Fruit fly (Drosophila melanogaster) whole organism, embryonic: ENCODE results near the gene Hsp70Ba.
A peak's percentile ranks its signal among the peaks of the same experiment; 100 is the strongest.

ENCODE experiments used
- ATbp ChIP-seq: fragments of 200-800 bp; sonication (Bioruptor generic); optimal IDR thresholded peaks from 2 replicates; lab custom pipeline; 2017; ENCODE audit warnings: missing biosample characterization, mild to moderate bottlenecking, missing genetic modification characterization, missing genetic modification reagents
- Atf-2 ChIP-seq: fragments of 200-800 bp; sonication (Bioruptor generic); optimal IDR thresholded peaks from 2 replicates; lab custom pipeline; 2016; ENCODE audit warnings: missing biosample characterization, missing genetic modification characterization
- Awh ChIP-seq: fragments of 200-800 bp; sonication (Bioruptor generic); IDR thresholded peaks from 2 replicates; pipeline ENCODE4, ENCODE4 v1.3.6; 2022; ENCODE audit warnings: missing biosample characterization, missing genetic modification characterization
- C15 ChIP-seq: fragments of 200-800 bp; sonication (Bioruptor generic); IDR thresholded peaks from 3 replicates; pipeline ENCODE4 v1.3.6; 2022; ENCODE audit warnings: missing biosample characterization, missing genetic modification characterization
- CG10209 ChIP-seq: fragments of 200-800 bp; sonication (Bioruptor generic); optimal IDR thresholded peaks from 3 replicates; lab custom pipeline; 2017; ENCODE audit warnings: missing biosample characterization, mild to moderate bottlenecking, missing genetic modification characterization, missing genetic modification reagents
- CG10431 ChIP-seq: fragments of 200-800 bp; sonication (Bioruptor generic); optimal IDR thresholded peaks from 3 replicates; lab custom pipeline; 2018; ENCODE audit warnings: missing biosample characterization, mild to moderate bottlenecking, missing genetic modification characterization
- CG11093 ChIP-seq: fragments of 200-800 bp; sonication (Bioruptor generic); IDR thresholded peaks from 3 replicates; pipeline ENCODE4 v1.3.6; 2022; ENCODE audit warnings: missing biosample characterization, missing genetic modification characterization
- CG11560 ChIP-seq: fragments of 200-800 bp; sonication (Bioruptor generic); IDR thresholded peaks from 3 replicates; pipeline ENCODE4 v1.3.6; 2022; ENCODE audit warnings: missing biosample characterization, missing genetic modification characterization
- CG13123 ChIP-seq: fragments of 200-800 bp; sonication (Bioruptor generic); optimal IDR thresholded peaks from 2 replicates; lab custom pipeline; 2016; ENCODE audit warnings: missing biosample characterization, missing genetic modification characterization
- CG13624 ChIP-seq: fragments of 200-800 bp; sonication (Bioruptor generic); optimal IDR thresholded peaks from 2 replicates; lab custom pipeline; 2016; ENCODE audit warnings: missing biosample characterization, missing genetic modification characterization
- CG13775 ChIP-seq: fragments of 200-800 bp; sonication (Bioruptor generic); optimal IDR thresholded peaks from 3 replicates; lab custom pipeline; 2017; ENCODE audit warnings: missing biosample characterization, mild to moderate bottlenecking, missing genetic modification characterization
- CG16815 ChIP-seq: fragments of 200-800 bp; sonication (Bioruptor generic); optimal IDR thresholded peaks from 3 replicates; lab custom pipeline; 2017; ENCODE audit warnings: missing biosample characterization, mild to moderate bottlenecking, missing genetic modification characterization
- CG17829 ChIP-seq: fragments of 200-800 bp; optimal IDR thresholded peaks from 2 replicates; lab custom pipeline; 2019; ENCODE audit warnings: missing biosample characterization, mild to moderate bottlenecking, missing genetic modification characterization, moderate library complexity
- CG18619 ChIP-seq: fragments of 200-800 bp; sonication (Bioruptor generic); optimal IDR thresholded peaks from 3 replicates; lab custom pipeline; 2017; ENCODE audit warnings: missing biosample characterization, mild to moderate bottlenecking, missing genetic modification characterization
- CG2875 ChIP-seq: fragments of 200-800 bp; sonication (Bioruptor generic); optimal IDR thresholded peaks from 2 replicates; lab custom pipeline; 2017; ENCODE audit warnings: missing biosample characterization, mild to moderate bottlenecking, missing genetic modification characterization, missing genetic modification reagents
- CG31224 ChIP-seq: fragments of 200-800 bp; sonication (Bioruptor generic); IDR thresholded peaks from 2 replicates; pipeline ENCODE4 v1.3.6; 2022; ENCODE audit warnings: missing biosample characterization, missing genetic modification characterization
- CG3407 ChIP-seq: fragments of 200-800 bp; sonication (Bioruptor generic); optimal IDR thresholded peaks from 2 replicates; lab custom pipeline; 2018; ENCODE audit warnings: missing biosample characterization, mild to moderate bottlenecking, missing genetic modification characterization
- CG4404 ChIP-seq: fragments of 200-800 bp; sonication (Bioruptor generic); IDR thresholded peaks from 2 replicates; pipeline ENCODE4 v1.3.6; 2022; ENCODE audit warnings: missing biosample characterization, missing genetic modification characterization
- CG4707 ChIP-seq: fragments of 200-800 bp; sonication (Bioruptor generic); optimal IDR thresholded peaks from 2 replicates; lab custom pipeline; 2018; ENCODE audit warnings: missing biosample characterization, mild to moderate bottlenecking, missing genetic modification characterization, moderate library complexity
- CG6175 ChIP-seq: fragments of 200-800 bp; sonication (Bioruptor generic); IDR thresholded peaks from 3 replicates; pipeline ENCODE4 v1.3.6; 2022; ENCODE audit warnings: missing biosample characterization, missing genetic modification characterization
- CG6854 ChIP-seq: fragments of 200-800 bp; sonication (Bioruptor generic); optimal IDR thresholded peaks from 3 replicates; lab custom pipeline; 2017; ENCODE audit warnings: missing biosample characterization, mild to moderate bottlenecking, missing genetic modification characterization
- CG7271 ChIP-seq: fragments of 200-800 bp; sonication (Bioruptor generic); optimal IDR thresholded peaks from 2 replicates; lab custom pipeline; 2018; ENCODE audit warnings: missing biosample characterization, mild to moderate bottlenecking, missing genetic modification characterization, moderate library complexity
- CG8089 ChIP-seq: fragments of 200-800 bp; sonication (Bioruptor generic); optimal IDR thresholded peaks from 3 replicates; lab custom pipeline; 2016; ENCODE audit warnings: missing biosample characterization, missing genetic modification characterization
- CrebB ChIP-seq: fragments of 200-800 bp; sonication (Bioruptor generic); optimal IDR thresholded peaks from 3 replicates; lab custom pipeline; 2018; ENCODE audit warnings: missing biosample characterization, mild to moderate bottlenecking, missing genetic modification characterization
- Dref ChIP-seq: fragments of 200-800 bp; sonication (Bioruptor generic); IDR thresholded peaks from 2 replicates; pipeline ENCODE4 v1.3.6; 2022; ENCODE audit warnings: missing biosample characterization, missing genetic modification characterization
- Ets97D ChIP-seq: fragments of 200-800 bp; sonication (Bioruptor generic); optimal IDR thresholded peaks from 3 replicates; lab custom pipeline; 2016; ENCODE audit warnings: missing biosample characterization, missing genetic modification characterization
- HHEX ChIP-seq: fragments of 200-800 bp; sonication (Bioruptor generic); optimal IDR thresholded peaks from 3 replicates; lab custom pipeline; 2017; ENCODE audit warnings: missing biosample characterization, mild to moderate bottlenecking, missing genetic modification characterization, missing genetic modification reagents
- Max ChIP-seq: fragments of 200-800 bp; sonication (Bioruptor generic); optimal IDR thresholded peaks from 2 replicates; lab custom pipeline; 2016; ENCODE audit warnings: missing biosample characterization, mild to moderate bottlenecking, missing genetic modification characterization
- NfI ChIP-seq: fragments of 200-800 bp; sonication (Bioruptor generic); optimal IDR thresholded peaks from 3 replicates; lab custom pipeline; 2018; ENCODE audit warnings: missing biosample characterization, mild to moderate bottlenecking, missing genetic modification characterization, moderate library complexity
- Oaz ChIP-seq: fragments of 200-800 bp; sonication (Bioruptor generic); IDR thresholded peaks from 2 replicates; pipeline ENCODE4 v1.3.6; 2022; ENCODE audit warnings: missing biosample characterization, missing genetic modification characterization
- Oli ChIP-seq: fragments of 200-800 bp; sonication (Bioruptor generic); optimal IDR thresholded peaks from 2 replicates; lab custom pipeline; 2018; ENCODE audit warnings: missing biosample characterization, mild to moderate bottlenecking, missing genetic modification characterization, moderate library complexity
- PHDP ChIP-seq: fragments of 200-800 bp; sonication (Bioruptor generic); optimal IDR thresholded peaks from 3 replicates; lab custom pipeline; 2018; ENCODE audit warnings: missing biosample characterization, mild to moderate bottlenecking, missing genetic modification characterization, moderate library complexity
- Vsx1 ChIP-seq: fragments of 200-800 bp; sonication (Bioruptor generic); optimal IDR thresholded peaks from 2 replicates; lab custom pipeline; 2017; ENCODE audit warnings: missing biosample characterization, mild to moderate bottlenecking, missing genetic modification characterization, missing genetic modification reagents
- bcd ChIP-seq: fragments of 200-800 bp; sonication (Bioruptor generic); optimal IDR thresholded peaks from 2 replicates; lab custom pipeline; 2017; ENCODE audit warnings: missing biosample characterization, mild to moderate bottlenecking, missing genetic modification characterization
- cad ChIP-seq: fragments of >200 bp; optimal IDR thresholded peaks from 2 replicates; lab custom pipeline; 2017; ENCODE audit warnings: missing biosample characterization, missing genetic modification characterization
- ems ChIP-seq: fragments of 200-800 bp; sonication (Bioruptor generic); optimal IDR thresholded peaks from 3 replicates; lab custom pipeline; 2016; ENCODE audit warnings: missing biosample characterization, missing genetic modification characterization
- gcm ChIP-seq: fragments of 200-800 bp; sonication (Bioruptor generic); optimal IDR thresholded peaks from 2 replicates; lab custom pipeline; 2019; ENCODE audit warnings: missing biosample characterization, mild to moderate bottlenecking, missing genetic modification characterization, moderate library complexity
- gcm2 ChIP-seq: fragments of 200-800 bp; sonication (Bioruptor generic); optimal IDR thresholded peaks from 2 replicates; lab custom pipeline; 2016; ENCODE audit warnings: missing biosample characterization, missing genetic modification characterization
- insv ChIP-seq, 2 experiments: fragments of 200-800 bp; sonication (Bioruptor generic); optimal IDR thresholded peaks; 3 replicates each; lab custom pipeline; 2016 to 2018; ENCODE audit warnings: missing biosample characterization in 2 of 2, missing genetic modification characterization in 2 of 2
- jing ChIP-seq: fragments of 200-800 bp; sonication (Bioruptor generic); optimal IDR thresholded peaks from 2 replicates; lab custom pipeline; 2018; ENCODE audit warnings: missing biosample characterization, mild to moderate bottlenecking, missing genetic modification characterization
- kay ChIP-seq: fragments of 200-800 bp; sonication (Bioruptor generic); optimal IDR thresholded peaks from 2 replicates; lab custom pipeline; 2016; ENCODE audit warnings: missing biosample characterization, missing genetic modification characterization
- luna ChIP-seq: fragments of 200-800 bp; sonication (Bioruptor generic); optimal IDR thresholded peaks from 2 replicates; lab custom pipeline; 2016; ENCODE audit warnings: missing biosample characterization, missing genetic modification characterization
- org-1 ChIP-seq: fragments of 200-800 bp; sonication (Bioruptor generic); optimal IDR thresholded peaks from 2 replicates; lab custom pipeline; 2017; ENCODE audit warnings: missing biosample characterization, missing genetic modification characterization
- pros ChIP-seq: fragments of 200-800 bp; sonication (Bioruptor generic); optimal IDR thresholded peaks from 3 replicates; lab custom pipeline; 2019; ENCODE audit warnings: missing biosample characterization, mild to moderate bottlenecking, missing genetic modification characterization, moderate library complexity
- shn ChIP-seq: fragments of 200-800 bp; sonication (Bioruptor generic); optimal IDR thresholded peaks from 3 replicates; lab custom pipeline; 2016; ENCODE audit warnings: missing biosample characterization, missing genetic modification characterization
- ssp ChIP-seq: fragments of 200-800 bp; sonication (Bioruptor generic); IDR thresholded peaks from 2 replicates; pipeline ENCODE4 v1.3.6; 2022; ENCODE audit warnings: missing biosample characterization, missing genetic modification characterization
- stwl ChIP-seq: fragments of 200-800 bp; sonication (Bioruptor generic); optimal IDR thresholded peaks from 3 replicates; lab custom pipeline; 2018; ENCODE audit warnings: missing biosample characterization, mild to moderate bottlenecking, missing genetic modification characterization, moderate library complexity
- tna ChIP-seq: fragments of 200-800 bp; sonication (Bioruptor generic); IDR thresholded peaks from 2 replicates; pipeline ENCODE4 v1.3.6; 2022; ENCODE audit warnings: missing biosample characterization, missing genetic modification characterization; ENCODE audit not compliant: partially characterized antibody
- toy ChIP-seq: fragments of 200-800 bp; sonication (Bioruptor generic); IDR thresholded peaks from 2 replicates; pipeline ENCODE4 v1.3.6; 2022; ENCODE audit warnings: missing biosample characterization, missing genetic modification characterization
- tup ChIP-seq: fragments of 200-800 bp; sonication (Bioruptor generic); optimal IDR thresholded peaks from 2 replicates; lab custom pipeline; 2016; ENCODE audit warnings: missing biosample characterization, mild to moderate bottlenecking, missing genetic modification characterization, moderate library complexity
- unpg ChIP-seq: fragments of 200-800 bp; sonication (Bioruptor generic); optimal IDR thresholded peaks from 3 replicates; lab custom pipeline; 2018; ENCODE audit warnings: missing biosample characterization, mild to moderate bottlenecking, missing genetic modification characterization, moderate library complexity
- vfl ChIP-seq: fragments of 200-800 bp; sonication (Bioruptor generic); optimal IDR thresholded peaks from 2 replicates; lab custom pipeline; 2016; ENCODE audit warnings: missing biosample characterization, missing genetic modification characterization

Hsp70Ba gene

dm6 chr3R:12433764-12434163 lies 33.8 kb downstream of the Hsp70Ba start, which contains the start of the genes Aos1 and Srlp (continued):
- TF ChIP-seq org-1 (GFP tag; lab: Kevin White, UChicago), result no peak
- peak; percentile 53 for TF ChIP-seq stwl
- no peak for TF ChIP-seq gcm
- no peak for TF ChIP-seq cad (GFP tag; lab: Kevin White, UChicago)
- no peak for TF ChIP-seq tna
- no peak for TF ChIP-seq gcm2 (GFP tag; lab: Kevin White, UChicago)
- peak; percentile 26 for TF ChIP-seq CG18619
- TF ChIP-seq CG2875, result no peak
- no peak for TF ChIP-seq ATbp (GFP tag; lab: Kevin White, UChicago)
- no peak for TF ChIP-seq CG31224 (GFP tag; lab: Robert Waterston, UW)
- no peak for TF ChIP-seq toy (GFP tag; lab: Robert Waterston, UW)
- TF ChIP-seq ems (GFP tag; lab: Kevin White, UChicago), result no peak
- no peak for TF ChIP-seq CrebB (tag; lab: Kevin White, UChicago)
- peak; percentile 56 for TF ChIP-seq CG13775 (GFP tag; lab: Kevin White, UChicago)
- TF ChIP-seq CG3407, result no peak
- TF ChIP-seq shn (GFP tag; lab: Kevin White, UChicago), result no peak
- TF ChIP-seq Max (GFP tag; lab: Kevin White, UChicago), result peak; percentile 56
- TF ChIP-seq CG6175 (GFP tag; lab: Robert Waterston, UW), result no peak
- TF ChIP-seq CG13123, result peak; percentile 19
- TF ChIP-seq CG11560 (tag; lab: Robert Waterston, UW), result no peak
- no peak for TF ChIP-seq CG16815 (GFP tag; lab: Kevin White, UChicago)
- TF ChIP-seq Awh (GFP tag; lab: Robert Waterston, UW), result no peak
- peak; percentile 61 for TF ChIP-seq PHDP (tag; lab: Kevin White, UChicago)
- no peak for TF ChIP-seq bcd
- no peak for TF ChIP-seq tup
- no peak for TF ChIP-seq Dref (GFP tag; lab: Robert Waterston, UW)
- TF ChIP-seq jing (GFP tag; lab: Kevin White, UChicago), result no peak
- TF ChIP-seq Ets97D, result no peak
- no peak for TF ChIP-seq CG7271 (tag; lab: Kevin White, UChicago)
- no peak for TF ChIP-seq CG13624
- no peak for TF ChIP-seq Oaz (GFP tag; lab: Robert Waterston, UW)
- TF ChIP-seq CG10431, result no peak
- peak in 1 of 2 experiments; percentile 23 for TF ChIP-seq insv (GFP tag; optimal IDR thresholded peaks at IDR 0.05; lab: Kevin White, UChicago)
- peak; percentile 17 for TF ChIP-seq HHEX
- no peak for TF ChIP-seq vfl (GFP tag; lab: Kevin White, UChicago)
- TF ChIP-seq CG10209, result peak; percentile 34
- no peak for TF ChIP-seq CG6854 (GFP tag; lab: Kevin White, UChicago)
- TF ChIP-seq CG4707 (GFP tag; lab: Kevin White, UChicago), result no peak
- TF ChIP-seq CG4404 (GFP tag; lab: Robert Waterston, UW), result no peak
- no peak for TF ChIP-seq Oli
- TF ChIP-seq unpg (GFP tag; lab: Kevin White, UChicago), result peak; percentile 58
- no peak for TF ChIP-seq CG11093 (GFP tag; lab: Robert Waterston, UW)
- TF ChIP-seq kay (GFP tag; lab: Kevin White, UChicago), result no peak
- TF ChIP-seq CG8089 (GFP tag; lab: Kevin White, UChicago), result no peak
- no peak for TF ChIP-seq Vsx1 (GFP tag; lab: Kevin White, UChicago)
- no peak for TF ChIP-seq Atf-2
- TF ChIP-seq NfI, result peak; percentile 46
- peak; percentile 66 for TF ChIP-seq CG17829
- no peak for TF ChIP-seq luna (GFP tag; lab: Kevin White, UChicago)
- TF ChIP-seq pros (GFP tag; lab: Kevin White, UChicago), result no peak
- no peak for TF ChIP-seq C15 (GFP tag; lab: Robert Waterston, UW)
- no peak for TF ChIP-seq ssp
